Fruit fly (Drosophila melanogaster) S2 (cell line): ENCODE data around the gene zetaCOP.

Source experiments
- CG8478 ChIP-seq: fragments of >200 bp; optimal IDR thresholded peaks from 2 replicates; lab custom pipeline; 2018
- CTCF ChIP-seq, 2 experiments: fragments of >200 bp; optimal IDR thresholded peaks; 2 replicates each; lab custom pipeline; 2018

DNA sequence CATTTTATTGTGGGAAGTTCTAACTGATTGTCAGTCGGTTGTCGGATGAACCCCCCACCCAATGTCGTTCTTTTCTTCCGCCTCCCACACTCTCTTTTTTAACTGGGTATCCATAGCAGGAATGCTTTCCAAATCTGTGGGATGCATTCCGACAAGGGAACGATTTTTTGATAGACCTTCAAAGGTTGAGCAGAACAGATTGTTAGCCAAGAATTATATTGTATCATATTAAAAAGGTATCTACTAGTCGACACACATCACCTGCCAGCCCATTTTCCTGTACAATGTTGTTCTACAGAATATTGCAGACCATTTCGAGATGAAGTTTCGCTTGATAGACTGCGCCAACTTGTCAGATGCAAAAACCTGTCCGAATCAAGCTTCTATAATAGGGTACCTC is 43.6 kb downstream of the zetaCOP start:
- TF ChIP-seq CTCF (optimal IDR thresholded peaks at IDR 0.05; lab: Kevin White, UChicago) = no peak
- TF ChIP-seq CG8478 (lab: Kevin White, UChicago) = no peak
